Fruit fly (Drosophila melanogaster) whole organism, wandering third instar larva: ENCODE results near the gene CG1246.
A peak's percentile ranks its signal among the peaks of the same experiment; 100 is the strongest.

Source experiments
- Abd-B ChIP-seq: fragments of >200 bp; optimal IDR thresholded peaks from 2 replicates; lab custom pipeline; 2017; ENCODE audit warnings: missing biosample characterization, missing genetic modification characterization
- CG32264 ChIP-seq: fragments of 200-800 bp; sonication (Bioruptor generic); optimal IDR thresholded peaks from 2 replicates; lab custom pipeline; 2016; ENCODE audit warnings: missing biosample characterization, missing genetic modification characterization
- CG9705 ChIP-seq: fragments of 200-800 bp; sonication (Bioruptor generic); optimal IDR thresholded peaks from 2 replicates; lab custom pipeline; 2018; ENCODE audit warnings: missing biosample characterization, mild to moderate bottlenecking, missing genetic modification characterization
- CrebA ChIP-seq: fragments of 200-800 bp; sonication (Bioruptor generic); optimal IDR thresholded peaks from 2 replicates; lab custom pipeline; 2016; ENCODE audit warnings: missing biosample characterization, mild to moderate bottlenecking, missing genetic modification characterization, borderline replicate concordance
- Dfd ChIP-seq: fragments of >200 bp; optimal IDR thresholded peaks from 2 replicates; lab custom pipeline; 2017; ENCODE audit warnings: missing biosample characterization, missing genetic modification characterization
- Dif ChIP-seq: fragments of 200-275, 200-300 bp; sonication (Bioruptor generic); optimal IDR thresholded peaks from 2 replicates; lab custom pipeline; 2018; ENCODE audit warnings: missing biosample characterization, missing genetic modification characterization; ENCODE audit not compliant: partially characterized antibody
- GATAd ChIP-seq: sonication (Bioruptor generic); optimal IDR thresholded peaks from 2 replicates; lab custom pipeline; 2016; ENCODE audit warnings: missing biosample characterization, missing genetic modification characterization
- HLH106 ChIP-seq: fragments of 200-800 bp; optimal IDR thresholded peaks from 3 replicates; lab custom pipeline; 2019; ENCODE audit warnings: missing biosample characterization, mild to moderate bottlenecking, missing genetic modification characterization, moderate library complexity
- Hnf4 ChIP-seq: fragments of 200-800 bp; sonication (Bioruptor generic); optimal IDR thresholded peaks from 2 replicates; lab custom pipeline; 2016; ENCODE audit warnings: missing biosample characterization, mild to moderate bottlenecking, missing genetic modification characterization
- Hr78 ChIP-seq: fragments of >200 bp; optimal IDR thresholded peaks from 2 replicates; lab custom pipeline; 2017; ENCODE audit warnings: missing biosample characterization, missing genetic modification characterization
- Hr83 ChIP-seq: fragments of 200-300 bp; sonication (Bioruptor generic); optimal IDR thresholded peaks from 2 replicates; lab custom pipeline; 2016; ENCODE audit warnings: missing biosample characterization, mild to moderate bottlenecking, missing genetic modification characterization, moderate library complexity; ENCODE audit not compliant: poor library complexity, severe bottlenecking
- Jra ChIP-seq: sonication (Bioruptor generic); optimal IDR thresholded peaks from 2 replicates; lab custom pipeline; 2016; ENCODE audit warnings: missing biosample characterization, missing genetic modification characterization
- Mio ChIP-seq: sonication (Bioruptor generic); optimal IDR thresholded peaks from 2 replicates; lab custom pipeline; 2016; ENCODE audit warnings: missing biosample characterization, missing genetic modification characterization
- Myc ChIP-seq: fragments of >200 bp; optimal IDR thresholded peaks from 2 replicates; lab custom pipeline; 2017
- N ChIP-seq: fragments of >200 bp; optimal IDR thresholded peaks from 2 replicates; lab custom pipeline; 2018; ENCODE audit warnings: missing biosample characterization, missing external identifiers, missing genetic modification characterization
- OdsH ChIP-seq: fragments of 200-800 bp; sonication (Bioruptor generic); optimal IDR thresholded peaks from 2 replicates; lab custom pipeline; 2016; ENCODE audit warnings: missing biosample characterization, mild to moderate bottlenecking, missing genetic modification characterization
- Rel ChIP-seq, 2 experiments: fragments of 200-800 bp; sonication (Bioruptor generic) in 1 of 2; optimal IDR thresholded peaks; 2 replicates in 1 of 2; 3 replicates in 1 of 2; lab custom pipeline; 2016 to 2019; ENCODE audit warnings: mild to moderate bottlenecking in 2 of 2, missing biosample characterization in 2 of 2, missing genetic modification characterization in 2 of 2, moderate library complexity in 1 of 2
- Sp1 ChIP-seq: fragments of 200-800 bp; sonication (Bioruptor generic); optimal IDR thresholded peaks from 3 replicates; lab custom pipeline; 2019; ENCODE audit warnings: missing biosample characterization, mild to moderate bottlenecking, missing genetic modification characterization, moderate library complexity
- Vsx2 ChIP-seq: fragments of 200-300, 225-300 bp; sonication (Bioruptor generic); optimal IDR thresholded peaks from 2 replicates; lab custom pipeline; 2018; ENCODE audit warnings: missing biosample characterization, missing genetic modification characterization; ENCODE audit not compliant: partially characterized antibody
- br ChIP-seq: fragments of 200-800 bp; sonication (Bioruptor generic); optimal IDR thresholded peaks from 2 replicates; lab custom pipeline; 2016; ENCODE audit warnings: missing biosample characterization, missing genetic modification characterization
- brk ChIP-seq: fragments of 200-800 bp; sonication (Bioruptor generic); optimal IDR thresholded peaks from 2 replicates; lab custom pipeline; 2016; ENCODE audit warnings: missing biosample characterization, mild to moderate bottlenecking, missing genetic modification characterization
- dl ChIP-seq, 2 experiments: fragments of 175-275, 200-275 bp in 1 of 2; fragments of 200-275 bp in 1 of 2; sonication (Bioruptor generic); optimal IDR thresholded peaks; lab custom pipeline; 2018; ENCODE audit warnings: mild to moderate bottlenecking in 2 of 2, missing biosample characterization in 2 of 2, missing genetic modification characterization in 2 of 2, moderate library complexity in 2 of 2; ENCODE audit not compliant: partially characterized antibody in 2 of 2, insufficient read depth in 1 of 2
- dmrt93B ChIP-seq: fragments of 200-800 bp; sonication (Bioruptor generic); optimal IDR thresholded peaks from 2 replicates; lab custom pipeline; 2018; ENCODE audit warnings: missing biosample characterization, mild to moderate bottlenecking, missing genetic modification characterization
- dsf ChIP-seq: sonication (Bioruptor generic); optimal IDR thresholded peaks from 2 replicates; lab custom pipeline; 2016; ENCODE audit warnings: missing biosample characterization, missing genetic modification characterization, borderline replicate concordance
- ey ChIP-seq: fragments of 200-800 bp; sonication (Bioruptor generic); optimal IDR thresholded peaks from 2 replicates; lab custom pipeline; 2016; ENCODE audit warnings: missing biosample characterization, missing genetic modification characterization
- foxo ChIP-seq, 2 experiments: fragments of 200-800 bp; sonication (Bioruptor generic); optimal IDR thresholded peaks; 2 replicates in 1 of 2; 3 replicates in 1 of 2; lab custom pipeline; 2016 to 2017; ENCODE audit warnings: missing biosample characterization in 2 of 2, missing genetic modification characterization in 2 of 2
- fru ChIP-seq: fragments of 200-800 bp; sonication (Bioruptor generic); optimal IDR thresholded peaks from 3 replicates; lab custom pipeline; 2016; ENCODE audit warnings: missing biosample characterization, mild to moderate bottlenecking, missing genetic modification characterization
- h ChIP-seq: fragments of 200-800 bp; sonication (Bioruptor generic); optimal IDR thresholded peaks from 3 replicates; lab custom pipeline; 2016; ENCODE audit warnings: missing biosample characterization, mild to moderate bottlenecking, missing genetic modification characterization
- jim ChIP-seq: fragments of 175-275, 200-325 bp; sonication (Bioruptor generic); optimal IDR thresholded peaks from 2 replicates; lab custom pipeline; 2016; ENCODE audit warnings: missing biosample characterization, mild to moderate bottlenecking, missing genetic modification characterization
- lola ChIP-seq: fragments of >200 bp; optimal IDR thresholded peaks from 2 replicates; lab custom pipeline; 2017; ENCODE audit warnings: missing biosample characterization, missing genetic modification characterization
- pan ChIP-seq: fragments of >200 bp; optimal IDR thresholded peaks from 2 replicates; lab custom pipeline; 2017
- psq ChIP-seq: fragments of 200-800 bp; sonication (Bioruptor generic); optimal IDR thresholded peaks from 3 replicates; lab custom pipeline; 2017; ENCODE audit warnings: missing biosample characterization, mild to moderate bottlenecking, missing genetic modification characterization, moderate library complexity
- rgr ChIP-seq: fragments of 200-800 bp; sonication (Bioruptor generic); optimal IDR thresholded peaks from 3 replicates; lab custom pipeline; 2016; ENCODE audit warnings: missing biosample characterization, mild to moderate bottlenecking, missing genetic modification characterization
- sage ChIP-seq: fragments of 200-800 bp; sonication (Bioruptor generic); optimal IDR thresholded peaks from 2 replicates; lab custom pipeline; 2016; ENCODE audit warnings: missing biosample characterization, mild to moderate bottlenecking, missing genetic modification characterization
- sv ChIP-seq: fragments of 200-800 bp; sonication (Bioruptor generic); optimal IDR thresholded peaks from 3 replicates; lab custom pipeline; 2016; ENCODE audit warnings: missing biosample characterization, missing genetic modification characterization
- tai ChIP-seq: sonication (Bioruptor generic); optimal IDR thresholded peaks from 2 replicates; lab custom pipeline; 2016; ENCODE audit warnings: missing biosample characterization, missing genetic modification characterization
- usp ChIP-seq: fragments of >200 bp; optimal IDR thresholded peaks from 2 replicates; lab custom pipeline; 2017; ENCODE audit warnings: missing biosample characterization, missing genetic modification characterization
- woc ChIP-seq: sonication (Bioruptor generic); optimal IDR thresholded peaks from 2 replicates; lab custom pipeline; 2016; ENCODE audit warnings: missing biosample characterization, mild to moderate bottlenecking, missing genetic modification characterization

Gene CG1246

DNA sequence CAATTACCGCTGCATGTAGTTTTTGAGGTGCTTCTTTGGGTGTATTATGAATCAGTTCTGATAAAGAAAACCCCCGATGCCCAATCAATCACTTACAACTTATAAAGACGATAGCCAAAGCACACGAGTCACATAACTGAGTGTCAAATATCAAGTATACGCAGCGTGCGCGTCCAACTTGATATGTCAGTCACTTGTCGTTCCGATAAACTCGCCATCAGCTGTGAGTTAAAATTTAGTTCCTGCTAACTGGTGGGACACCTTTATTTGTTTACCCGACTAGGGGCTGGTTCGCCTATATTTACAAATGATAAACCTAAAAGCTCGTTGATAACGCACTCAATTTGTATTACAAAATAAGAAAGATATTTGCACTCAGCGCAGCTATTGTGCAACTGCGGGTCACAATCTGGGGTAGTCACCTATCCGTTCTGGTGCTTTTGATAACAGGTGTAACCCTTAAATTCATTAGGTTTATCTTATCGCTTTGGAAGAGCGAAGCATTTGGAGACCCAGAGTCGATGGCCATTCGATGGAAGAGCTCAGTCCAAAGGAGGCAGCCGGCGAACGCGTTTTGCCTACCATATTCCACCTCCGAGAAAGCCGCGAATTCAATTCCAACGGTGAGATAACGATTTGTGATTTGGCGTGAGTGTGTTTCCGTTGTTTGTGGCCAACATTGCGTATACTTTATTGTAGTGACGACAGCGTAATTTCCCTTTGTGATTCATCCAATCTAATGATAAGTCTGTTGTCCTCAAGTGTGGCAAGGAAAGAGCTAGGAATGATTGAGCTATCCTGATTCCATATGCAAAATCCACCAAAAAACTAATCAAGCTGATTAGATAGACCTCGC lies at the start of gene CG1246:
Gene CG1246 (plus strand): TSS at position 526 of the 856 bp plus-strand sequence.
- TF ChIP-seq rgr (GFP tag; lab: Kevin White, UChicago) (peak; percentile 4), Hr78 (GFP tag; lab: Kevin White, UChicago) (no peak), Vsx2 (GFP tag; lab: Kevin White, UChicago) (no peak), Rel (GFP tag; optimal IDR thresholded peaks at IDR 0.05; lab: Kevin White, UChicago) (no peak), Rel (tag; optimal IDR thresholded peaks at IDR 0.05; lab: Kevin White, UChicago) (peak; percentile 56), Jra (GFP tag; lab: Kevin White, UChicago) (peak; percentile 17), h (GFP tag; lab: Kevin White, UChicago) (peak; percentile 41)

dm6 chr3L:2599214-2599730 lies 48.6 kb upstream of the CG1246 start, which contains the start of the genes CG16985 and CG12182:
Gene CG16985 (plus strand): TSS chr3L:2599297.
Gene CG12182 (minus strand): TSS chr3L:2599579.
- TF ChIP-seq Hnf4 (GFP tag; lab: Kevin White, UChicago) = no peak
- TF ChIP-seq br = no peak
- TF ChIP-seq Mio (GFP tag; lab: Kevin White, UChicago) = no peak
- no peak for TF ChIP-seq Vsx2 (GFP tag; lab: Kevin White, UChicago)
- no peak for TF ChIP-seq brk (GFP tag; lab: Kevin White, UChicago)
- TF ChIP-seq Sp1 (GFP tag; lab: Kevin White, UChicago) = no peak
- no peak for TF ChIP-seq Dif (GFP tag; lab: Kevin White, UChicago)
- no peak for TF ChIP-seq pan
- peak in 1 of 2 experiments; percentile 9 for TF ChIP-seq foxo (GFP tag; optimal IDR thresholded peaks at IDR 0.05; lab: Kevin White, UChicago)
- TF ChIP-seq woc (GFP tag; lab: Kevin White, UChicago) = no peak
- TF ChIP-seq dsf (GFP tag; lab: Kevin White, UChicago) = no peak
- TF ChIP-seq psq (GFP tag; lab: Kevin White, UChicago) = peak; percentile 55
- TF ChIP-seq Rel (GFP tag; optimal IDR thresholded peaks at IDR 0.05; lab: Kevin White, UChicago) = no peak
- peak; percentile 38 for TF ChIP-seq Rel (tag; optimal IDR thresholded peaks at IDR 0.05; lab: Kevin White, UChicago)
- peak; percentile 5 for TF ChIP-seq OdsH (GFP tag; lab: Kevin White, UChicago)
- TF ChIP-seq N = no peak
- TF ChIP-seq sv (GFP tag; lab: Kevin White, UChicago) = no peak
- TF ChIP-seq usp (GFP tag; lab: Kevin White, UChicago) = no peak
- TF ChIP-seq HLH106 (tag; lab: Kevin White, UChicago) = no peak
- no peak for TF ChIP-seq sage (GFP tag; lab: Kevin White, UChicago)
- no peak for TF ChIP-seq Hr78 (GFP tag; lab: Kevin White, UChicago)
- TF ChIP-seq h (GFP tag; lab: Kevin White, UChicago) = no peak
- TF ChIP-seq CrebA (GFP tag; lab: Kevin White, UChicago) = no peak
- no peak for TF ChIP-seq rgr (GFP tag; lab: Kevin White, UChicago)
- no peak for TF ChIP-seq Dfd (GFP tag; lab: Kevin White, UChicago)
- TF ChIP-seq Jra (GFP tag; lab: Kevin White, UChicago) = no peak
- no peak for TF ChIP-seq dl (GFP tag; optimal IDR thresholded peaks at IDR 0.05; lab: Kevin White, UChicago; ENCODE audit: insufficient read depth in 1 of 2, partially characterized antibody in 2 of 2)
- TF ChIP-seq tai (GFP tag; lab: Kevin White, UChicago) = no peak
- TF ChIP-seq GATAd (GFP tag; lab: Kevin White, UChicago) = peak; percentile 4
- no peak for TF ChIP-seq CG9705
- TF ChIP-seq lola = no peak
- no peak for TF ChIP-seq Myc (lab: Kevin White, UChicago)
- TF ChIP-seq fru = no peak
- no peak for TF ChIP-seq ey (GFP tag; lab: Kevin White, UChicago)
- TF ChIP-seq Hr83 = peak; percentile 46
- no peak for TF ChIP-seq CG32264
- no peak for TF ChIP-seq dmrt93B (GFP tag; lab: Kevin White, UChicago)
- no peak for TF ChIP-seq jim (GFP tag; lab: Kevin White, UChicago)
- no peak for TF ChIP-seq Abd-B (GFP tag; lab: Kevin White, UChicago)
